Worm (Caenorhabditis elegans) whole organism, L3 larva: ENCODE measurements around the gene gfi-3.
A peak's percentile ranks its signal among the peaks of the same experiment; 100 is the strongest.

ENCODE experiments used
- aly-2 ChIP-seq: fragments of 150-350 bp; optimal IDR thresholded peaks from 2 replicates; lab custom pipeline; 2014; ENCODE audit warnings: missing biosample characterization, missing genetic modification characterization
- ceh-82 ChIP-seq: fragments of 150-350 bp; optimal IDR thresholded peaks from 2 replicates; lab custom pipeline; 2014; ENCODE audit warnings: missing biosample characterization, missing genetic modification characterization
- ceh-9 ChIP-seq: sonication (generic microtip); optimal IDR thresholded peaks from 2 replicates; lab custom pipeline; 2018; ENCODE audit warnings: missing biosample characterization, missing genetic modification characterization
- elt-1 ChIP-seq: fragments of 150-350 bp; optimal IDR thresholded peaks from 2 replicates; lab custom pipeline; 2014; ENCODE audit warnings: missing biosample characterization, missing genetic modification characterization
- elt-3 ChIP-seq, 3 experiments: fragments of 150-350 bp in 1 of 3; sonication (generic microtip) in 2 of 3; optimal IDR thresholded peaks; 2 replicates in 2 of 3; 4 replicates in 1 of 3; lab custom pipeline; 2014 to 2017; ENCODE audit warnings: missing biosample characterization in 3 of 3, missing genetic modification characterization in 3 of 3
- jun-1 ChIP-seq: fragments of 150-350 bp; optimal IDR thresholded peaks from 2 replicates; lab custom pipeline; 2014; ENCODE audit warnings: missing biosample characterization, missing genetic modification reagents, missing genetic modification characterization
- mdl-1 ChIP-seq: fragments of 150-350 bp; optimal IDR thresholded peaks from 2 replicates; lab custom pipeline; 2014; ENCODE audit warnings: missing biosample characterization, missing genetic modification characterization
- nfya-1 ChIP-seq: sonication (generic microtip); optimal IDR thresholded peaks from 2 replicates; lab custom pipeline; 2017; ENCODE audit warnings: missing genetic modification characterization, mild to moderate bottlenecking, missing compliant biosample characterization, antibody characterized with exemption, moderate library complexity; ENCODE audit not compliant: insufficient read depth
- pqm-1 ChIP-seq: fragments of 150-350 bp; optimal IDR thresholded peaks from 2 replicates; lab custom pipeline; 2017; ENCODE audit warnings: missing biosample characterization, missing genetic modification characterization, inconsistent platforms
- unc-39 ChIP-seq: sonication (generic microtip); optimal IDR thresholded peaks from 4 replicates; lab custom pipeline; 2017; ENCODE audit warnings: missing biosample characterization, missing genetic modification characterization
- unc-62 ChIP-seq: fragments of 150-350 bp; sonication (generic microtip); optimal IDR thresholded peaks from 4 replicates; lab custom pipeline; 2014; ENCODE audit warnings: missing biosample characterization, missing genetic modification reagents, missing genetic modification characterization
- ztf-4 ChIP-seq: fragments of 150-350 bp; optimal IDR thresholded peaks from 2 replicates; lab custom pipeline; 2014; ENCODE audit warnings: missing biosample characterization, missing genetic modification characterization

DNA sequence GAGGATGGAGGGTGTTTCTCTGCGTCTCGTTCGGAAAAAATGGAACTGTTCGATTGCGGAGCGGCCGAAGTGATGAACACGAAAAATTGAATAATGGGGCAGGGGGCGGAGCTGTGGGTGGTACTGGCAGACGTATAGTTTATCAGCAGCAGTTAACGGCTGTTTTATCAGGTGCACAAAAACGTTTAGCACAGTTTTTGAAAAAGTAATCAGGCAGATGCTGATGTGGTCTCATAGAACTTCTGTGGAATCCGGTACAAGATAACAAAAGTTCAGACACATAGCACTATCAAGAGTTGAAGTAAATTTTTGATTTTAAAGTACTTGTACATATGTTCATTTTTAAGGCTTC, 24.2 kb downstream of the gfi-3 start:
- TF ChIP-seq ceh-82 (tag; lab: Kevin White, UChicago) (no peak), elt-1 (tag; lab: Kevin White, UChicago) (no peak), unc-62 (GFP tag; lab: Kevin White, UChicago) (no peak), pqm-1 (tag; lab: Kevin White, UChicago) (peak; percentile 40), unc-39 (tag; lab: Kevin White, UChicago) (no peak), ztf-4 (no peak), jun-1 (peak; percentile 34), aly-2 (tag; lab: Kevin White, UChicago) (no peak), elt-3 (tag; optimal IDR thresholded peaks at IDR 0.05; lab: Kevin White, UChicago) (no peak), ceh-9 (no peak), mdl-1 (tag; lab: Kevin White, UChicago) (no peak), nfya-1 (tag; lab: Kevin White, UChicago) (no peak)
